Fruit fly (Drosophila melanogaster) whole organism, adult: Measurements from ENCODE around the gene Mbs.

ENCODE experiments used
- CG14711 ChIP-seq: fragments of 200-800 bp; sonication (Bioruptor generic); optimal IDR thresholded peaks from 2 replicates; lab custom pipeline; 2018; ENCODE audit warnings: missing biosample characterization, mild to moderate bottlenecking, missing genetic modification characterization, moderate library complexity
- Crg-1 ChIP-seq: fragments of 200-800 bp; sonication (Bioruptor generic); optimal IDR thresholded peaks from 2 replicates; lab custom pipeline; 2016; ENCODE audit warnings: missing biosample characterization, missing genetic modification characterization

- TF ChIP-seq Crg-1 (GFP tag; lab: Kevin White, UChicago) (no peak), CG14711 (tag; lab: Kevin White, UChicago) (no peak)
Measured at dm6 chr3L:16010176-16010575, 41.6 kb upstream of the Mbs start.
